Fruit fly (Drosophila melanogaster): ENCODE measurements around the gene UQCR-14.
A peak's percentile ranks its signal among the peaks of the same experiment; 100 is the strongest.

Gene UQCR-14

dm6 chrX:16288999-16289398 lies 2.9 kb downstream of the UQCR-14 start:
- no peak for TF ChIP-seq CG33017 (tag; optimal IDR thresholded peaks at IDR 0.05)
- TF ChIP-seq CG1620 (GFP tag; optimal IDR thresholded peaks at IDR 0.05): no peak
- no peak for TF ChIP-seq CG7045 (GFP tag; optimal IDR thresholded peaks at IDR 0.05)
- TF ChIP-seq CG11617 (GFP tag; optimal IDR thresholded peaks at IDR 0.05): no peak
- TF ChIP-seq cnc (optimal IDR thresholded peaks at IDR 0.05): no peak
- no peak for TF ChIP-seq toe (GFP tag; optimal IDR thresholded peaks at IDR 0.05)
- no peak for TF ChIP-seq pad (GFP tag; optimal IDR thresholded peaks at IDR 0.05)
- no peak for TF ChIP-seq ovo (GFP tag; optimal IDR thresholded peaks at IDR 0.05)
- no peak for TF ChIP-seq tj (GFP tag; optimal IDR thresholded peaks at IDR 0.05)
- no peak for TF ChIP-seq CG12768 (GFP tag; optimal IDR thresholded peaks at IDR 0.05)
- TF ChIP-seq Crg-1 (GFP tag; optimal IDR thresholded peaks at IDR 0.05): no peak
- TF ChIP-seq kay (GFP tag; ENCODE audit: borderline replicate concordance): no peak
- TF ChIP-seq CG5204 (GFP tag; optimal IDR thresholded peaks at IDR 0.05): no peak
- TF ChIP-seq Hr96 (GFP tag; optimal IDR thresholded peaks at IDR 0.05): no peak
- TF ChIP-seq CG7101 (tag; optimal IDR thresholded peaks at IDR 0.05): no peak
- no peak for TF ChIP-seq cic (GFP tag; optimal IDR thresholded peaks at IDR 0.05)
- TF ChIP-seq Clk (GFP tag; optimal IDR thresholded peaks at IDR 0.05): no peak
- TF ChIP-seq Mnt (GFP tag; optimal IDR thresholded peaks at IDR 0.05): no peak
- TF ChIP-seq CG14711 (tag; optimal IDR thresholded peaks at IDR 0.05): no peak
- TF ChIP-seq bab1 (GFP tag; optimal IDR thresholded peaks at IDR 0.05): no peak

DNA sequence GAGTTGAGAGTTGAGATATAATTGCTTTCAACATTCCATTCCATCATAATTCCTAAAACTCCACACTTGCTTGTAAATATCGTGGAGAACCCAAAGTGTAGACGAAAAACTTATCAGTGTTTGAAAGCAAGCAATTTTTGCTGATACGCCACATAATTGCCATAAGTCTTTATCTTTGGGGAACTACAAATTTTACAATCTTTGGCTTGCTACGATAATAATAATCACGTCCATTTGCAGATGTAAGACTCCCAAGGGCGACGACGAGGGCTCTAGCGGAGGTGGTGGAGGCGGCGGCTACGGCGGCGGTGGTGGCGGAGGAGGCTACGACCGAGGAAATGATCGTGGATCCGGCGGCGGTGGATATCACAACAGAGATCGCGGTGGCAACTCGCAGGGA lies 6.6 kb downstream of the UQCR-14 start:
- TF ChIP-seq toe (GFP tag; optimal IDR thresholded peaks at IDR 0.05) (no peak), tj (GFP tag; optimal IDR thresholded peaks at IDR 0.05) (no peak), Hr96 (GFP tag; optimal IDR thresholded peaks at IDR 0.05) (no peak), CG11617 (GFP tag; optimal IDR thresholded peaks at IDR 0.05) (no peak), Crg-1 (GFP tag; optimal IDR thresholded peaks at IDR 0.05) (no peak), Mnt (GFP tag; optimal IDR thresholded peaks at IDR 0.05) (no peak), CG1620 (GFP tag; optimal IDR thresholded peaks at IDR 0.05) (no peak), CG5204 (GFP tag; optimal IDR thresholded peaks at IDR 0.05) (no peak), CG33017 (tag; optimal IDR thresholded peaks at IDR 0.05) (no peak), cnc (optimal IDR thresholded peaks at IDR 0.05) (no peak), cic (GFP tag; optimal IDR thresholded peaks at IDR 0.05) (no peak), Clk (GFP tag; optimal IDR thresholded peaks at IDR 0.05) (no peak), CG14711 (tag; optimal IDR thresholded peaks at IDR 0.05) (no peak), kay (GFP tag; ENCODE audit: borderline replicate concordance) (no peak), CG12768 (GFP tag; optimal IDR thresholded peaks at IDR 0.05) (no peak), CG7101 (tag; optimal IDR thresholded peaks at IDR 0.05) (no peak)

DNA sequence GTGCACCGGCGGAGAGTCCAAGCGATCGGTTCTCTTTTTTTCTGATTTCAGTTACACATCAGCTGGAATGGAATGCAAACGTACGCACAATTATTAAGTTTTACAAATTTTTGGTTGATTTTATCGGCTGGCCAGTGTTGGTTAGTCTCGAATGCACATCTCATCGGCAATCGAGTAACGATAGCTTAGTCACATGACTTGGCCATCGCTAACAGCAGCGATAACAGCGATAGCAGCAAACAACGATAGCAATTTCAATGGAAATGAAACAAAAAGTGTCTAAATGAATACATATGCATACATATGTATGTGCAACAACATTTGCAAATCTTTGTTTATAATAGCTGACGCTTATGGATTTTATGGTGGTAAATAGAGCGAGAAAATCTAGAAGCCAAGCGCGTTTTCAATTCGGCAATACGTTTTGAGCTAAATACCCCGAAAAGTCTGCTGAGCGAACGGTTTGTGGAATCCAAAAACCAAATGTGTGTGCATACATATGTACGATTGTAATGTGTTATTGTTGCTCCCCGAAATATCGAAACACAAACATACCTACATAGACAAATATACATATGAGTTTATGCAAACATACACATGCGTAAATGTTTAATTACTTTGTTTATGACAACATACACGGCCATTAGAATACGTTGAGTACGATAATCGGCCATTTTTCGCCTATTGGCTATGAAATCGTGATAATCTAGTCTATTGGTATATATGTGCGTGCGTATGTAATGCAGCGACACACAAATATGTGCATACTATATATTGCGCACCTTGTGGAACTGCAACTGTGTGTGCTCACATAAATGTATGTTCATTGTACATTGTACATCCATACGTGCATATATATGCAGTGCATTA lies 10.6 kb downstream of the UQCR-14 start, which contains the start of gene CG3632:
Gene CG3632 (plus strand): TSS at position 249 of the 870 bp plus-strand sequence.
- no peak for TF ChIP-seq kay (GFP tag; ENCODE audit: borderline replicate concordance)
- peak; percentile 81 for TF ChIP-seq CG7101 (tag; optimal IDR thresholded peaks at IDR 0.05)
- no peak for TF ChIP-seq CG12768 (GFP tag; optimal IDR thresholded peaks at IDR 0.05)
- peak; percentile 89 for TF ChIP-seq Crg-1 (GFP tag; optimal IDR thresholded peaks at IDR 0.05)
- peak; percentile 66 for TF ChIP-seq CG14711 (tag; optimal IDR thresholded peaks at IDR 0.05)
- TF ChIP-seq toe (GFP tag; optimal IDR thresholded peaks at IDR 0.05): no peak
- peak; percentile 28 for TF ChIP-seq CG7045 (GFP tag; optimal IDR thresholded peaks at IDR 0.05)
- TF ChIP-seq CG1620 (GFP tag; optimal IDR thresholded peaks at IDR 0.05): peak; percentile 89
- peak; percentile 94 for TF ChIP-seq tj (GFP tag; optimal IDR thresholded peaks at IDR 0.05)
- TF ChIP-seq cic (GFP tag; optimal IDR thresholded peaks at IDR 0.05): peak; percentile 46
- TF ChIP-seq cnc (optimal IDR thresholded peaks at IDR 0.05): no peak
- TF ChIP-seq CG33017 (tag; optimal IDR thresholded peaks at IDR 0.05): peak; percentile 33
- peak; percentile 68 for TF ChIP-seq pad (GFP tag; optimal IDR thresholded peaks at IDR 0.05)
- TF ChIP-seq Clk (GFP tag; optimal IDR thresholded peaks at IDR 0.05): no peak
- peak; percentile 74 for TF ChIP-seq ovo (GFP tag; optimal IDR thresholded peaks at IDR 0.05)
- TF ChIP-seq bab1 (GFP tag; optimal IDR thresholded peaks at IDR 0.05): peak; percentile 73
- TF ChIP-seq Hr96 (GFP tag; optimal IDR thresholded peaks at IDR 0.05): no peak
- peak; percentile 86 for TF ChIP-seq Mnt (GFP tag; optimal IDR thresholded peaks at IDR 0.05)
- peak; percentile 50 for TF ChIP-seq CG11617 (GFP tag; optimal IDR thresholded peaks at IDR 0.05)

DNA sequence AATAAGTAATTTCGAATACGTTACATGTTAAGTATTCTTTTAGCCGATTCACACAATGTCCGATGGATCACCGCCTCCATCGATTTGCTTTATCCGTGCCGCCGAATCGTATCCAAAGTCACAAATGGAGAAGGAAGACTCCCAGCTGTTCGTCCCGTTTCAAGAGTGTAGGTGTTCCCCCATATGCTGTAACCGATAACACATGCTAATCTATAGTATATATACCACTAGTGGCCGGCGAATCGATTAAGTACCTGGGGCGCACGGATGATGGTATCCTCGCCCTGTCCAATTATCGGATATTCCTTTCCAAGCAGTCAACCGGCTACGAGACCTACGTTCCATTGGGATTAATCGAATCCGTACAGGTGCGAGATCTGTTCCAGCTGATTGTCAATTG lies 11.5 kb downstream of the UQCR-14 start, which contains the start of gene ERp44:
Gene ERp44 (minus strand): TSS at position 101 of the 400 bp plus-strand sequence.
- TF ChIP-seq CG11617 (GFP tag; optimal IDR thresholded peaks at IDR 0.05) (no peak), Clk (GFP tag; optimal IDR thresholded peaks at IDR 0.05) (no peak), CG7045 (GFP tag; optimal IDR thresholded peaks at IDR 0.05) (no peak), Crg-1 (GFP tag; optimal IDR thresholded peaks at IDR 0.05) (no peak), tj (GFP tag; optimal IDR thresholded peaks at IDR 0.05) (no peak), kay (GFP tag; ENCODE audit: borderline replicate concordance) (no peak), bab1 (GFP tag; optimal IDR thresholded peaks at IDR 0.05) (no peak), Mnt (GFP tag; optimal IDR thresholded peaks at IDR 0.05) (no peak), CG33017 (tag; optimal IDR thresholded peaks at IDR 0.05) (no peak)

DNA sequence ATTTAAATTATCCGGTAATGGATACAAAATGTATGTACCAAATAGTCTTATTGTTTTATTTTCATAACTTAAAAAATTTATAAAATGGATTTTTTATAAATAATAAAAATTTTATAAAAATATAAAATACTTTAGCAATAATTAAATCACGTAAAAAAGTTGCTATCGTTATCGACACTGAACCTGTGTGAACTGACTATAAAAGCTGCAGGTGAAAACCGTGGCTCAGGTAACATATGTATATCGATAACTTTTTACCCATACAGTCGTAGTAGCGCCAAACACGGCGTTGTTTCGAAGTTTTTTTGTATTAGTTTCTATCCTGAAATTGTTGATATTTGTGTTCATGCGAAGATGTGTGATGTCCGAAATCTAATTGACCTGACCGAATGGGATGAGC lies 17.5 kb downstream of the UQCR-14 start, which contains the start of gene CG3679:
Gene CG3679 (plus strand): TSS at position 235 of the 400 bp plus-strand sequence.
- TF ChIP-seq CG11617 (GFP tag; optimal IDR thresholded peaks at IDR 0.05): no peak
- peak; percentile 5 for TF ChIP-seq CG14711 (tag; optimal IDR thresholded peaks at IDR 0.05)
- no peak for TF ChIP-seq cic (GFP tag; optimal IDR thresholded peaks at IDR 0.05)
